Worm (Caenorhabditis elegans) whole organism, L2 larva: ENCODE results near the gene R07E5.19.
"Not testable (repeated sequence)": the region's sequence is repeated elsewhere in the genome, so short reads cannot be mapped to it uniquely, and the experiment has no call there.

ENCODE experiments used
- C34F6.9 ChIP-seq: fragments of 150-350 bp; optimal IDR thresholded peaks from 2 replicates; lab custom pipeline; 2014; ENCODE audit warnings: missing biosample characterization, missing genetic modification characterization
- F13H6.1 ChIP-seq: sonication (generic microtip); optimal IDR thresholded peaks from 2 replicates; lab custom pipeline; 2016; ENCODE audit warnings: missing genetic modification characterization, missing compliant biosample characterization
- R02D3.7 ChIP-seq: fragments of 150-350 bp; optimal IDR thresholded peaks from 2 replicates; lab custom pipeline; 2014; ENCODE audit warnings: missing biosample characterization, missing genetic modification characterization
- Y55F3AM.14 ChIP-seq: fragments of 200-800 bp; sonication (Bioruptor generic); optimal IDR thresholded peaks from 2 replicates; lab custom pipeline; 2018; ENCODE audit warnings: mild to moderate bottlenecking, missing genetic modification characterization, missing compliant biosample characterization
- ZK546.5 ChIP-seq: sonication (generic microtip); optimal IDR thresholded peaks from 2 replicates; lab custom pipeline; 2017; ENCODE audit warnings: missing biosample characterization, missing genetic modification characterization
- ama-1 ChIP-seq: fragments of 150-350 bp; optimal IDR thresholded peaks from 2 replicates; lab custom pipeline; 2018; ENCODE audit warnings: inconsistent platforms
- blmp-1 ChIP-seq: sonication (generic microtip); optimal IDR thresholded peaks from 2 replicates; lab custom pipeline; 2017; ENCODE audit warnings: missing genetic modification characterization, mild to moderate bottlenecking, missing compliant biosample characterization, antibody characterized with exemption, moderate library complexity; ENCODE audit not compliant: insufficient read depth
- ceh-16 ChIP-seq: fragments of 150-350 bp; optimal IDR thresholded peaks from 2 replicates; lab custom pipeline; 2014; ENCODE audit warnings: missing biosample characterization, missing genetic modification characterization
- ceh-82 ChIP-seq: fragments of 150-350 bp; optimal IDR thresholded peaks from 2 replicates; lab custom pipeline; 2014; ENCODE audit warnings: missing biosample characterization, missing genetic modification characterization
- crh-2 ChIP-seq: sonication (generic microtip); optimal IDR thresholded peaks from 2 replicates; lab custom pipeline; 2017; ENCODE audit warnings: missing biosample characterization, missing genetic modification characterization
- egl-27 ChIP-seq: sonication (generic microtip); optimal IDR thresholded peaks from 3 replicates; lab custom pipeline; 2017; ENCODE audit warnings: missing biosample characterization, missing genetic modification reagents, missing genetic modification characterization
- elt-1 ChIP-seq: fragments of 150-350 bp; optimal IDR thresholded peaks from 2 replicates; lab custom pipeline; 2014; ENCODE audit warnings: missing biosample characterization, missing genetic modification characterization
- elt-3 ChIP-seq: sonication (generic microtip); optimal IDR thresholded peaks from 2 replicates; lab custom pipeline; 2017; ENCODE audit warnings: missing biosample characterization, missing genetic modification characterization
- fos-1 ChIP-seq: fragments of 150-350 bp; optimal IDR thresholded peaks from 2 replicates; lab custom pipeline; 2014; ENCODE audit warnings: missing biosample characterization, missing genetic modification characterization
- gmeb-1 ChIP-seq: fragments of 150-350 bp; optimal IDR thresholded peaks from 2 replicates; lab custom pipeline; 2014; ENCODE audit warnings: missing biosample characterization, missing genetic modification characterization
- lin-11 ChIP-seq: fragments of 150-350 bp; sonication (generic microtip); optimal IDR thresholded peaks from 2 replicates; lab custom pipeline; 2014; ENCODE audit warnings: missing biosample characterization, missing genetic modification characterization, inconsistent platforms, mixed read lengths
- lin-13 ChIP-seq: fragments of 150-350 bp; optimal IDR thresholded peaks from 2 replicates; lab custom pipeline; 2014; ENCODE audit warnings: missing biosample characterization, missing genetic modification reagents, missing genetic modification characterization
- lsy-2 ChIP-seq, 2 experiments: fragments of 150-350 bp in 1 of 2; sonication (generic microtip) in 1 of 2; optimal IDR thresholded peaks; 2 replicates each; lab custom pipeline; 2014 to 2017; ENCODE audit warnings: missing biosample characterization in 2 of 2, missing genetic modification characterization in 2 of 2
- mab-5 ChIP-seq: fragments of 150-350 bp; optimal IDR thresholded peaks from 2 replicates; lab custom pipeline; 2014; ENCODE audit warnings: missing biosample characterization, missing genetic modification characterization
- mbf-1 ChIP-seq: sonication (generic microtip); optimal IDR thresholded peaks from 2 replicates; lab custom pipeline; 2017; ENCODE audit warnings: missing biosample characterization, missing genetic modification characterization
- mdl-1 ChIP-seq, 2 experiments: fragments of 150-350 bp in 1 of 2; sonication (generic microtip) in 1 of 2; optimal IDR thresholded peaks; 2 replicates each; lab custom pipeline; 2017; ENCODE audit warnings: missing biosample characterization in 2 of 2, missing genetic modification characterization in 2 of 2
- nhr-10 ChIP-seq: sonication (generic microtip); optimal IDR thresholded peaks from 2 replicates; lab custom pipeline; 2017; ENCODE audit warnings: missing biosample characterization, missing genetic modification characterization
- nhr-12 ChIP-seq: fragments of 150-350 bp; optimal IDR thresholded peaks from 2 replicates; lab custom pipeline; 2014; ENCODE audit warnings: missing biosample characterization, missing genetic modification characterization
- nhr-129 ChIP-seq: fragments of 150-350 bp; optimal IDR thresholded peaks from 2 replicates; lab custom pipeline; 2014; ENCODE audit warnings: missing biosample characterization, missing genetic modification characterization
- nhr-21 ChIP-seq: fragments of 150-350 bp; optimal IDR thresholded peaks from 2 replicates; lab custom pipeline; 2014; ENCODE audit warnings: missing biosample characterization, missing genetic modification characterization
- nhr-237 ChIP-seq: fragments of 150-350 bp; optimal IDR thresholded peaks from 2 replicates; lab custom pipeline; 2014; ENCODE audit warnings: missing biosample characterization, missing genetic modification characterization
- nhr-25 ChIP-seq: fragments of 150-350 bp; sonication (generic microtip); optimal IDR thresholded peaks from 3 replicates; lab custom pipeline; 2014; ENCODE audit warnings: missing biosample characterization, missing genetic modification characterization
- nhr-6 ChIP-seq: fragments of 150-350 bp; optimal IDR thresholded peaks from 2 replicates; lab custom pipeline; 2014; ENCODE audit warnings: missing biosample characterization, missing genetic modification characterization
- peb-1 ChIP-seq: fragments of 150-350 bp; optimal IDR thresholded peaks from 2 replicates; lab custom pipeline; 2014; ENCODE audit warnings: missing biosample characterization, missing genetic modification characterization
- sem-4 ChIP-seq: fragments of 150-350 bp; optimal IDR thresholded peaks from 2 replicates; lab custom pipeline; 2014; ENCODE audit warnings: missing biosample characterization, missing genetic modification reagents, missing genetic modification characterization
- skn-1 ChIP-seq: sonication (generic microtip); optimal IDR thresholded peaks from 2 replicates; lab custom pipeline; 2017; ENCODE audit warnings: missing biosample characterization, missing genetic modification characterization
- sma-3 ChIP-seq: sonication (generic microtip); optimal IDR thresholded peaks from 2 replicates; lab custom pipeline; 2016; ENCODE audit warnings: missing genetic modification reagents, missing genetic modification characterization, missing compliant biosample characterization
- sma-9 ChIP-seq, 2 experiments: fragments of 150-350 bp in 1 of 2; sonication (generic microtip) in 1 of 2; optimal IDR thresholded peaks; 2 replicates each; lab custom pipeline; 2014 to 2016; ENCODE audit warnings: missing genetic modification characterization in 2 of 2, mild to moderate bottlenecking in 1 of 2, missing biosample characterization in 1 of 2, missing compliant biosample characterization in 1 of 2, missing genetic modification reagents in 1 of 2, moderate library complexity in 1 of 2
- snpc-4 ChIP-seq: fragments of 150-350 bp; optimal IDR thresholded peaks from 2 replicates; lab custom pipeline; 2014; ENCODE audit warnings: missing biosample characterization, missing genetic modification characterization
- unc-39 ChIP-seq: fragments of 150-350 bp; optimal IDR thresholded peaks from 2 replicates; lab custom pipeline; 2014; ENCODE audit warnings: missing biosample characterization, missing genetic modification characterization
- unc-55 ChIP-seq: fragments of 150-350 bp; sonication (generic microtip); optimal IDR thresholded peaks from 3 replicates; lab custom pipeline; 2014; ENCODE audit warnings: missing biosample characterization, missing genetic modification reagents, missing genetic modification characterization
- unc-62 ChIP-seq: fragments of 150-350 bp; optimal IDR thresholded peaks from 2 replicates; lab custom pipeline; 2014; ENCODE audit warnings: missing biosample characterization, missing genetic modification reagents, missing genetic modification characterization
- zag-1 ChIP-seq: fragments of 150-350 bp; optimal IDR thresholded peaks from 2 replicates; lab custom pipeline; 2014; ENCODE audit warnings: missing biosample characterization, missing genetic modification characterization
- ztf-1 ChIP-seq: fragments of 200-800 bp; sonication (Bioruptor generic); conservative IDR thresholded peaks from 2 replicates; pipeline ENCODE4 v1.3.6; 2022; ENCODE audit warnings: missing genetic modification characterization, missing compliant biosample characterization
- ztf-11 ChIP-seq: sonication (generic microtip); optimal IDR thresholded peaks from 2 replicates; lab custom pipeline; 2017; ENCODE audit warnings: missing biosample characterization, missing genetic modification characterization
- ztf-4 ChIP-seq: fragments of 150-350 bp; optimal IDR thresholded peaks from 2 replicates; lab custom pipeline; 2014; ENCODE audit warnings: missing biosample characterization, missing genetic modification characterization

Gene R07E5.19

DNA sequence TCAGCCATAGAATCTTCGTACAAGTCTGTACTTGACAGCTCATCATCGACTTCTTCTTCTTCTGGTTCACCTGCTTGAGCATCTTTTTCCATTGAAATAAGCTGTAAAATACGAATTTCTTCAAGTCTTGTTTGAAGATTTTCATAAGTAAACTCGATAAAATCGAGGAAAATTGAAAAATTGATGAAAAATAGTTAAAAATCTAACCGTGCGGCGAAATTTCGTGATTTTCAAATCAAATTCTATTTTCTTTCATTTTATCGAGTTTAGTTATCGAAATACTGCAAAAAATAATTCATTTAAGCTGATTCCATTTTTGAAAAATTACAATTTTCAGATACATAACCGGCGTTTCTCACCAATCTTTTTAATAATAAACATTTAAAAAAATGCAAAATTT, 2.7 kb downstream of the R07E5.19 start, which contains the start of gene R07E5.11:
Gene R07E5.11, minus strand, starts transcription at position 101 of the 400 bp plus-strand sequence.
- TF ChIP-seq lsy-2 (tag; optimal IDR thresholded peaks at IDR 0.05; lab: Kevin White, UChicago) (no peak), sma-9 (GFP tag; optimal IDR thresholded peaks at IDR 0.05; lab: Kevin White, UChicago) (no peak), sma-9 (tag; optimal IDR thresholded peaks at IDR 0.05; lab: Kevin White, UChicago) (no peak), F13H6.1 (tag; lab: Kevin White, UChicago) (no peak), elt-3 (tag; lab: Kevin White, UChicago) (no peak), elt-1 (no peak), nhr-21 (tag; lab: Kevin White, UChicago) (no peak), mbf-1 (no peak), nhr-237 (tag; lab: Kevin White, UChicago) (no peak), egl-27 (tag; lab: Kevin White, UChicago) (no peak), ama-1 (lab: Kevin White, UChicago) (no peak)
- TF ChIP-seq, all 48 proteins: peak for 0

DNA sequence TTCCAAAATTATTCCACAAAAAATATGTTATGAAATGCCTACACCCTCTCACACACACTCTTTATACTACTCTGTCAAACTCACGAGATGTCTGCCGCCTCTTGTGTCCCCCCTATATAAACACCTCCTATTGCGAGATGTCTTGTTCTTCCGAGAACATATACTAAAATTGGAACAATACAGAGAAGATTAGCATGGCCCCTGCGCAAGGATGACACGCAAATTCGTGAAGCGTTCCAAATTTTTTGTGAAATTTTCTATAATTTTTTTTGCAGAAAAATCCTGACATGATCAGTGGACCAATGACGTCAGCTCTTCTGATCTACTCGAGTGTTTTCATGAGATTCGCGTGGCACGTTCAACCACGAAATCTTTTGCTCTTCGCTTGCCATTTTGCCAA, 3.8 kb downstream of the R07E5.19 start:
- peak; percentile 97 for TF ChIP-seq snpc-4 (tag; lab: Kevin White, UChicago)
- TF ChIP-seq nhr-129 (tag; lab: Kevin White, UChicago): peak; percentile 32
- TF ChIP-seq unc-55 (GFP tag; lab: Kevin White, UChicago): peak; percentile 69
- TF ChIP-seq nhr-21 (tag; lab: Kevin White, UChicago): peak; percentile 17
- peak; percentile 36 for TF ChIP-seq Y55F3AM.14 (GFP tag; lab: Kevin White, UChicago)
- peak; percentile 37 for TF ChIP-seq nhr-25 (tag; lab: Kevin White, UChicago)
- TF ChIP-seq lsy-2 (tag; optimal IDR thresholded peaks at IDR 0.05; lab: Kevin White, UChicago): peak; percentile 46 to 73
- peak; percentile 40 for TF ChIP-seq sma-3 (GFP tag; lab: Kevin White, UChicago)
- peak; percentile 12 for TF ChIP-seq fos-1 (tag; lab: Kevin White, UChicago)
- TF ChIP-seq crh-2 (tag; lab: Kevin White, UChicago): peak; percentile 36
- TF ChIP-seq nhr-6 (tag; lab: Kevin White, UChicago): peak; percentile 16
- TF ChIP-seq C34F6.9 (tag; lab: Kevin White, UChicago): peak; percentile 73
- TF ChIP-seq egl-27 (tag; lab: Kevin White, UChicago): peak; percentile 13
- peak; percentile 79 for TF ChIP-seq sma-9 (GFP tag; optimal IDR thresholded peaks at IDR 0.05; lab: Kevin White, UChicago)
- TF ChIP-seq sma-9 (tag; optimal IDR thresholded peaks at IDR 0.05; lab: Kevin White, UChicago): not testable (repeated sequence)
- TF ChIP-seq lin-13 (GFP tag; lab: Kevin White, UChicago): peak; percentile 38
- peak; percentile 53 for TF ChIP-seq gmeb-1 (tag; lab: Kevin White, UChicago)
- TF ChIP-seq F13H6.1 (tag; lab: Kevin White, UChicago): peak; percentile 45

DNA sequence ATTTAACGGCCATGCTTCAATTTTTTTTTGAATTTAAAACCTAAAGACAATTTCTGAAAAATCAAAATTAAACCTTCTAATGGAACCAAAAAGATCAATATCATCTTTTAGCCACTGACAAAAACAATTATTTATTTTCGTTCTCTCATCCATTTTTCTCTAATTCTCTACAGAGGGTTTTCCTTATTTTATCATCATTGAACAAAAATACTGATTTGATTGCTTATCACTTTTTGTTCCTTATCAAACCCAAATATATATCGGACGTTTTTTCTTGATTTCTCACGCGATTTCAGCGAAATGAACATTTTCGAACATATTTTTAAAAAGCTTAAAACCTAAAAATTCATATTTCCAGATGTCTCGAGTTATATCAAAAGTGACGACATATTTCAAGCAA, 4.8 kb downstream of the R07E5.19 start, which contains the start of gene mpc-1:
Gene mpc-1, plus strand, starts transcription at position 359 of the 400 bp plus-strand sequence.
- no peak for TF ChIP-seq lsy-2 (tag; optimal IDR thresholded peaks at IDR 0.05; lab: Kevin White, UChicago)
- TF ChIP-seq unc-55 (GFP tag; lab: Kevin White, UChicago): no peak
- TF ChIP-seq skn-1 (tag; lab: Kevin White, UChicago): peak; percentile 59
- no peak for TF ChIP-seq ama-1 (lab: Kevin White, UChicago)
- no peak for TF ChIP-seq ceh-16 (tag; lab: Kevin White, UChicago)
- TF ChIP-seq ZK546.5: no peak
- no peak for TF ChIP-seq zag-1 (tag; lab: Kevin White, UChicago)
- TF ChIP-seq nhr-21 (tag; lab: Kevin White, UChicago): no peak
- TF ChIP-seq ceh-82 (tag; lab: Kevin White, UChicago): no peak
- TF ChIP-seq crh-2 (tag; lab: Kevin White, UChicago): peak; percentile 54
- no peak for TF ChIP-seq ztf-1 (GFP tag; lab: Robert Waterston, UW)
- no peak for TF ChIP-seq mab-5 (tag; lab: Kevin White, UChicago)
- no peak for TF ChIP-seq peb-1 (tag; lab: Kevin White, UChicago)
- no peak for TF ChIP-seq blmp-1 (tag; lab: Kevin White, UChicago)
- TF ChIP-seq nhr-12 (tag; lab: Kevin White, UChicago): no peak
- TF ChIP-seq unc-62 (GFP tag; lab: Kevin White, UChicago): no peak
- TF ChIP-seq lin-11 (tag; lab: Kevin White, UChicago): no peak
- TF ChIP-seq nhr-129 (tag; lab: Kevin White, UChicago): no peak
- TF ChIP-seq nhr-10 (tag; lab: Kevin White, UChicago): no peak
- no peak for TF ChIP-seq elt-1
- TF ChIP-seq fos-1 (tag; lab: Kevin White, UChicago): peak; percentile 91
- no peak for TF ChIP-seq unc-39 (tag; lab: Kevin White, UChicago)
- TF ChIP-seq nhr-25 (tag; lab: Kevin White, UChicago): no peak
- TF ChIP-seq snpc-4 (tag; lab: Kevin White, UChicago): no peak
- TF ChIP-seq ztf-4 (tag; lab: Kevin White, UChicago): no peak
- TF ChIP-seq R02D3.7 (tag; lab: Kevin White, UChicago): no peak
- TF ChIP-seq ztf-11 (tag; lab: Kevin White, UChicago): no peak
- TF ChIP-seq mdl-1 (tag; optimal IDR thresholded peaks at IDR 0.05; lab: Kevin White, UChicago): peak in 1 of 2 experiments; percentile 22
- TF ChIP-seq sma-9 (GFP tag; optimal IDR thresholded peaks at IDR 0.05; lab: Kevin White, UChicago): peak; percentile 37
- TF ChIP-seq sma-9 (tag; optimal IDR thresholded peaks at IDR 0.05; lab: Kevin White, UChicago): no peak
- no peak for TF ChIP-seq sem-4 (tag; lab: Kevin White, UChicago)
- TF ChIP-seq elt-3 (tag; lab: Kevin White, UChicago): no peak
